Worm (Caenorhabditis elegans): ENCODE results near the gene C14B1.3.

DNA sequence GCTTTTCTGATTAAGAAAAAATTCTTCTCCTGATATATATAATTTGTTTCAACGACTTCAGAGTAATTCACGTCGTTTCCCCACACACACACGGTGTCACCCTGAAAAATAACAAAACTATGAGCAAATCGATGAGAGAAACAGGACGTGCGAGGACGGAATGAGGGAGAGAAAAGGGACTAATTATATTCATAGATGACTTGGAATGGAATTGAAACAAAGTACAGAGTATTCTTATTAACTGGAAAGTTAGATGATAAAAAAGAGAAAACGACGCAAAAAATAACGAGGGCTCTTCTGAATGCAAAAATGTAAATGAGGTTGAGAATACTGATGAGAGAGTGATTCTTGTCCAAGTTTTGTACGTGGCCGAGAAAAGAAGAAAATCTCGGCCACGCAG, 33.0 kb upstream of the C14B1.3 start, which contains the start of gene C46F11.6:
- TF ChIP-seq snpc-4 (tag; optimal IDR thresholded peaks at IDR 0.05) (no peak), fos-1 (tag; optimal IDR thresholded peaks at IDR 0.05) (no peak), lin-38 (GFP tag; IDR thresholded peaks at IDR 0.05) (no peak), unc-62 (GFP tag; optimal IDR thresholded peaks at IDR 0.05 in 1 of 2) (peak in 1 of 2 experiments; percentile 58), unc-62 (tag; optimal IDR thresholded peaks at IDR 0.05) (no peak), lin-39 (tag; optimal IDR thresholded peaks at IDR 0.05) (no peak), nhr-237 (tag; optimal IDR thresholded peaks at IDR 0.05) (no peak)
